Worm (Caenorhabditis elegans) whole organism, young adult: ENCODE results near the gene R13D11.4.
A peak's percentile ranks its signal among the peaks of the same experiment; 100 is the strongest.

Experiments used
- B0019.2 ChIP-seq: fragments of 200-800 bp; sonication (Bioruptor generic); conservative IDR thresholded peaks from 2 replicates; pipeline ENCODE4 v1.3.6; 2022; ENCODE audit warnings: missing genetic modification reagents, missing genetic modification characterization, missing compliant biosample characterization
- B0035.1 ChIP-seq: sonication (generic microtip); optimal IDR thresholded peaks from 2 replicates; lab custom pipeline; 2016; ENCODE audit warnings: missing genetic modification characterization, mild to moderate bottlenecking, missing compliant biosample characterization, missing genotype, missing genetic modification reagents
- B0336.3 ChIP-seq: fragments of 200-800 bp; sonication (Bioruptor generic); IDR thresholded peaks from 2 replicates; pipeline ENCODE4 v1.3.6; 2022; ENCODE audit warnings: missing genetic modification characterization, missing compliant biosample characterization
- D2030.7 ChIP-seq: fragments of 200-800 bp; sonication (Bioruptor generic); IDR thresholded peaks from 2 replicates; pipeline ENCODE4 v1.3.6; 2022; ENCODE audit warnings: missing genetic modification reagents, missing genetic modification characterization, missing compliant biosample characterization
- F33H1.4 ChIP-seq: fragments of 200-800 bp; sonication (Bioruptor generic); IDR thresholded peaks from 2 replicates; pipeline ENCODE4 v1.3.6; 2022; ENCODE audit warnings: missing genetic modification reagents, missing genetic modification characterization, missing compliant biosample characterization
- F52B5.7 ChIP-seq: sonication (generic microtip); optimal IDR thresholded peaks from 2 replicates; lab custom pipeline; 2016; ENCODE audit warnings: mild to moderate bottlenecking, missing genetic modification characterization, missing compliant biosample characterization
- K11D2.4 ChIP-seq: fragments of 200-800 bp; sonication (Bioruptor generic); IDR thresholded peaks from 2 replicates; pipeline ENCODE4 v1.3.6; 2022; ENCODE audit warnings: missing genetic modification reagents, missing genetic modification characterization, missing compliant biosample characterization
- ZK185.1 ChIP-seq: sonication (generic microtip); optimal IDR thresholded peaks from 2 replicates; lab custom pipeline; 2016; ENCODE audit warnings: mild to moderate bottlenecking, missing genetic modification characterization, missing compliant biosample characterization; ENCODE audit not compliant: poor library complexity, severe bottlenecking
- akir-1 ChIP-seq: fragments of 200-800 bp; sonication (Bioruptor generic); optimal IDR thresholded peaks from 2 replicates; lab custom pipeline; 2018; ENCODE audit warnings: mild to moderate bottlenecking, missing genetic modification characterization, moderate library complexity, missing compliant biosample characterization
- ama-1 ChIP-seq, 3 experiments: fragments of 150-350 bp in 1 of 3; sonication (generic microtip) in 2 of 3; optimal IDR thresholded peaks; 2 replicates each; lab custom pipeline; 2014 to 2018; ENCODE audit warnings: missing biosample characterization in 2 of 3, missing genetic modification characterization in 2 of 3, missing genetic modification reagents in 2 of 3
- bed-2 ChIP-seq: fragments of 200-800 bp; sonication (Bioruptor generic); IDR thresholded peaks from 2 replicates; pipeline ENCODE4 v1.3.6; 2022; ENCODE audit warnings: missing genetic modification reagents, missing genetic modification characterization, missing compliant biosample characterization
- cebp-1 ChIP-seq, 2 experiments: fragments of 200-800 bp in 1 of 2; sonication (Bioruptor generic) in 1 of 2; sonication (generic microtip) in 1 of 2; IDR thresholded peaks in 1 of 2; optimal IDR thresholded peaks in 1 of 2; 2 replicates each; pipeline versions ENCODE4 v1.3.6 to Lab custom; 2017 to 2022; ENCODE audit warnings: missing compliant biosample characterization in 2 of 2, missing genetic modification characterization in 2 of 2, mild to moderate bottlenecking in 1 of 2, missing genetic modification reagents in 1 of 2, moderate library complexity in 1 of 2
- ceh-100 ChIP-seq: fragments of 200-800 bp; sonication (Bioruptor generic); IDR thresholded peaks from 2 replicates; pipeline ENCODE4 v1.3.6; 2022; ENCODE audit warnings: missing genetic modification reagents, missing genetic modification characterization, missing compliant biosample characterization
- ceh-27 ChIP-seq: fragments of 200-800 bp; sonication (Bioruptor generic); optimal IDR thresholded peaks from 2 replicates; lab custom pipeline; 2018; ENCODE audit warnings: mild to moderate bottlenecking, missing genetic modification characterization, moderate library complexity, missing compliant biosample characterization
- ceh-91 ChIP-seq: fragments of 200-800 bp; sonication (Bioruptor generic); IDR thresholded peaks from 2 replicates; pipeline ENCODE4 v1.3.6; 2022; ENCODE audit warnings: missing genetic modification reagents, missing genetic modification characterization, missing compliant biosample characterization
- efl-1 ChIP-seq: fragments of 150-350 bp; optimal IDR thresholded peaks from 2 replicates; lab custom pipeline; 2014; ENCODE audit warnings: missing biosample characterization, missing genetic modification reagents, missing genetic modification characterization
- ekl-4 ChIP-seq: fragments of 200-800 bp; sonication (Bioruptor generic); IDR thresholded peaks from 2 replicates; pipeline ENCODE4 v1.3.6; 2022; ENCODE audit warnings: missing genetic modification reagents, missing genetic modification characterization, missing compliant biosample characterization
- fkh-3 ChIP-seq: sonication (generic microtip); optimal IDR thresholded peaks from 2 replicates; lab custom pipeline; 2016; ENCODE audit warnings: mild to moderate bottlenecking, missing genetic modification characterization, missing compliant biosample characterization
- hmg-1.2 ChIP-seq: fragments of 200-800 bp; sonication (Bioruptor generic); IDR thresholded peaks from 2 replicates; pipeline ENCODE4 v1.3.6; 2022; ENCODE audit warnings: missing genetic modification reagents, missing genetic modification characterization, missing compliant biosample characterization
- hmg-20 ChIP-seq: fragments of 200-800 bp; sonication (Bioruptor generic); IDR thresholded peaks from 2 replicates; pipeline ENCODE4 v1.3.6; 2022; ENCODE audit warnings: missing genetic modification reagents, missing genetic modification characterization, missing compliant biosample characterization
- hrde-1 ChIP-seq: sonication (generic microtip); optimal IDR thresholded peaks from 2 replicates; lab custom pipeline; 2016; ENCODE audit warnings: missing genetic modification characterization, mild to moderate bottlenecking, missing compliant biosample characterization, moderate library complexity, missing genotype, missing genetic modification reagents, borderline replicate concordance
- lin-26 ChIP-seq: fragments of 200-800 bp; sonication (Bioruptor generic); IDR thresholded peaks from 2 replicates; pipeline ENCODE4 v1.3.6; 2022; ENCODE audit warnings: missing genetic modification reagents, missing genetic modification characterization, missing compliant biosample characterization
- lin-54 ChIP-seq: fragments of 200-800 bp; sonication (Bioruptor generic); optimal IDR thresholded peaks from 2 replicates; lab custom pipeline; 2018; ENCODE audit warnings: mild to moderate bottlenecking, missing genetic modification characterization, missing compliant biosample characterization
- madf-10 ChIP-seq: sonication (generic microtip); optimal IDR thresholded peaks from 2 replicates; lab custom pipeline; 2016; ENCODE audit warnings: mild to moderate bottlenecking, missing genetic modification characterization, missing compliant biosample characterization
- madf-3 ChIP-seq: fragments of 200-800 bp; sonication (Bioruptor generic); IDR thresholded peaks from 2 replicates; pipeline ENCODE4 v1.3.6; 2022; ENCODE audit warnings: missing genetic modification reagents, missing genetic modification characterization, missing compliant biosample characterization
- madf-6 ChIP-seq: fragments of 200-800 bp; sonication (Bioruptor generic); IDR thresholded peaks from 2 replicates; pipeline ENCODE4 v1.3.6; 2022; ENCODE audit warnings: missing genetic modification reagents, missing genetic modification characterization, missing compliant biosample characterization
- madf-8 ChIP-seq: fragments of 200-800 bp; sonication (Bioruptor generic); conservative IDR thresholded peaks from 2 replicates; pipeline ENCODE4 v1.3.6; 2022; ENCODE audit warnings: missing genetic modification reagents, missing genetic modification characterization, missing compliant biosample characterization
- mel-28 ChIP-seq: sonication (generic microtip); optimal IDR thresholded peaks from 2 replicates; lab custom pipeline; 2016; ENCODE audit warnings: borderline replicate concordance, mild to moderate bottlenecking, missing genetic modification characterization, missing compliant biosample characterization
- nfyb-1 ChIP-seq: fragments of 200-800 bp; sonication (Bioruptor generic); IDR thresholded peaks from 2 replicates; pipeline ENCODE4 v1.3.6; 2022; ENCODE audit warnings: missing genetic modification reagents, missing genetic modification characterization, missing compliant biosample characterization
- nhr-120 ChIP-seq: fragments of 200-800 bp; sonication (Bioruptor generic); IDR thresholded peaks from 2 replicates; pipeline ENCODE4 v1.3.6; 2022; ENCODE audit warnings: missing genetic modification characterization, missing compliant biosample characterization
- pbrm-1 ChIP-seq: fragments of 200-800 bp; sonication (Bioruptor generic); IDR thresholded peaks from 2 replicates; pipeline ENCODE4 v1.3.6; 2022; ENCODE audit warnings: missing genetic modification reagents, missing genetic modification characterization, missing compliant biosample characterization
- rpc-1 ChIP-seq, 2 experiments: fragments of 150-350 bp in 1 of 2; sonication (generic microtip) in 1 of 2; optimal IDR thresholded peaks; 2 replicates each; lab custom pipeline; 2014 to 2018; ENCODE audit warnings: missing biosample characterization in 1 of 2, missing genetic modification characterization in 1 of 2, missing genetic modification reagents in 1 of 2, missing genotype in 1 of 2
- sdz-38 ChIP-seq: sonication (generic microtip); optimal IDR thresholded peaks from 2 replicates; lab custom pipeline; 2016; ENCODE audit warnings: missing genotype, missing genetic modification characterization, missing compliant biosample characterization
- sea-2 ChIP-seq: fragments of 200-800 bp; sonication (Bioruptor generic); IDR thresholded peaks from 2 replicates; pipeline ENCODE4 v1.3.6; 2022; ENCODE audit warnings: missing genetic modification characterization, missing compliant biosample characterization
- snpc-1.1 ChIP-seq: sonication (generic microtip); optimal IDR thresholded peaks from 2 replicates; lab custom pipeline; 2017; ENCODE audit warnings: missing genetic modification characterization, mild to moderate bottlenecking, missing compliant biosample characterization, antibody characterized with exemption, moderate library complexity, missing genotype, missing genetic modification reagents; ENCODE audit not compliant: insufficient read depth
- snpc-1.3 ChIP-seq: sonication (generic microtip); optimal IDR thresholded peaks from 2 replicates; lab custom pipeline; 2017; ENCODE audit warnings: missing genetic modification characterization, mild to moderate bottlenecking, missing compliant biosample characterization, antibody characterized with exemption, moderate library complexity, missing genotype, missing genetic modification reagents; ENCODE audit not compliant: insufficient read depth
- zfh-2 ChIP-seq: fragments of 200-800 bp; sonication (Bioruptor generic); conservative IDR thresholded peaks from 2 replicates; pipeline ENCODE4 v1.3.6; 2022; ENCODE audit warnings: missing genetic modification reagents, missing genetic modification characterization, missing compliant biosample characterization
- ztf-28 ChIP-seq: fragments of 200-800 bp; sonication (Bioruptor generic); IDR thresholded peaks from 2 replicates; pipeline ENCODE4 v1.3.6; 2022; ENCODE audit warnings: missing genetic modification reagents, missing genetic modification characterization, missing compliant biosample characterization
- ztf-6 ChIP-seq: fragments of 200-800 bp; sonication (Bioruptor generic); IDR thresholded peaks from 2 replicates; pipeline ENCODE4 v1.3.6; 2022; ENCODE audit warnings: missing genetic modification reagents, missing genetic modification characterization, missing compliant biosample characterization

R13D11.4 gene

DNA sequence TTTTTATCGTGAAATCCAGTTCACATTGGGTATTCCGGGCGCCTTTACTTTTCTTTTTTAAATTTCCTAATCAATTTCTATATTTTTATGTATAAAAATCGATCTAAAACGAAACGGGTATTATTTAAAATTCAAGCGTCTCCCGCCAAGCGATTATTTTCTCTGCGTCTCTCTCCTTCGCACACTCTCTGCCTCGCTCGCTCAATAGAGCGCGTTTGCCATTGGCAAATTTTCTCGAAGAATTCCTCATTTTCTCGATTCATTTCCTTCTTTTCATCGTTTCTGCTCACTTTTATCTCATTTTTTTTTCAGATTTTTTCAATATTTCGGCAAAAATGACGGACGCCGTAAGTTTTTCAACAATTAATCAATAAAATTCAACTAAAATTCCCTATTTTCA is 37.4 kb upstream of the R13D11.4 start, which contains the start of gene sti-1 (continued):
- TF ChIP-seq cebp-1 (GFP tag; IDR thresholded peaks at IDR 0.05; lab: Robert Waterston, UW) (no peak), cebp-1 (tag; optimal IDR thresholded peaks at IDR 0.05; lab: Kevin White, UChicago) (peak; percentile 59), ztf-6 (GFP tag; lab: Robert Waterston, UW) (no peak), B0019.2 (GFP tag; lab: Robert Waterston, UW) (no peak), ekl-4 (GFP tag; lab: Robert Waterston, UW) (peak; percentile 67; the same call in 1 of the 2 replicates), ZK185.1 (peak; percentile 7), madf-3 (GFP tag; lab: Robert Waterston, UW) (peak; percentile 70; the same call in 1 of the 2 replicates), madf-6 (GFP tag; lab: Robert Waterston, UW) (peak; percentile 72), ceh-100 (GFP tag; lab: Robert Waterston, UW) (no peak), madf-10 (tag; lab: Kevin White, UChicago) (no peak), ceh-27 (GFP tag; lab: Kevin White, UChicago) (peak; percentile 47), madf-8 (GFP tag; lab: Robert Waterston, UW) (peak; percentile 34), nfyb-1 (peak; percentile 44; the same call in 1 of the 2 replicates), hmg-1.2 (GFP tag; lab: Robert Waterston, UW) (peak; percentile 99), ceh-91 (peak; percentile 47), F52B5.7 (tag; lab: Kevin White, UChicago) (no peak), fkh-3 (no peak), bed-2 (no peak), B0035.1 (tag; lab: Kevin White, UChicago) (no peak), D2030.7 (GFP tag; lab: Robert Waterston, UW) (peak; percentile 85), F33H1.4 (GFP tag; lab: Robert Waterston, UW) (peak; percentile 28; the same call in 1 of the 2 replicates), efl-1 (GFP tag; lab: Kevin White, UChicago) (peak; percentile 92), pbrm-1 (GFP tag; lab: Robert Waterston, UW) (peak; percentile 84), rpc-1 (optimal IDR thresholded peaks at IDR 0.05; lab: Kevin White, UChicago) (peak; percentile 42), rpc-1 (tag; optimal IDR thresholded peaks at IDR 0.05; lab: Kevin White, UChicago) (no peak), hrde-1 (tag; lab: Kevin White, UChicago) (no peak), snpc-1.3 (tag; lab: Kevin White, UChicago) (peak; percentile 36), sea-2 (GFP tag; lab: Robert Waterston, UW) (no peak), ama-1 (optimal IDR thresholded peaks at IDR 0.05; lab: Kevin White, UChicago) (no peak), ama-1 (GFP tag; optimal IDR thresholded peaks at IDR 0.05; lab: Kevin White, UChicago) (no peak), mel-28 (no peak), lin-54 (GFP tag; lab: Kevin White, UChicago) (peak; percentile 94), sdz-38 (tag; lab: Kevin White, UChicago) (no peak), hmg-20 (0 out of 2 replicates have a peak, but pooled peaks have one; percentile 7), nhr-120 (GFP tag; lab: Robert Waterston, UW) (no peak), akir-1 (GFP tag; lab: Kevin White, UChicago) (no peak), lin-26 (GFP tag; lab: Robert Waterston, UW) (no peak), B0336.3 (GFP tag; lab: Robert Waterston, UW) (peak; percentile 67), K11D2.4 (GFP tag; lab: Robert Waterston, UW) (no peak)

DNA sequence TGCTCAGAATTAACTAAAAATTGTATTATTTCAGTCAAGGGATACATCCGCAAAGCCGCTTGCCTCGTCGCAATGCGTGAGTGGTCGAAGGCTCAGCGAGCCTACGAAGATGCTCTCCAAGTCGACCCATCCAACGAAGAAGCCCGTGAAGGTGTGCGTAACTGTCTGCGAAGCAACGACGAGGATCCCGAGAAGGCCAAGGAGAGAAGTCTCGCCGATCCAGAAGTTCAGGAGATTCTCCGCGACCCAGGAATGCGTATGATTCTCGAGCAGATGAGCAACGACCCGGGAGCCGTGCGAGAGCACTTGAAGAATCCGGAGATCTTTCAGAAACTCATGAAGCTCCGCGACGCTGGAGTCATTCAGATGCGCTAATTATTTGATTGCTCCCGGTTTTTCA is 36.3 kb upstream of the R13D11.4 start:
- TF ChIP-seq snpc-1.1 (no peak), rpc-1 (optimal IDR thresholded peaks at IDR 0.05; lab: Kevin White, UChicago) (no peak), rpc-1 (tag; optimal IDR thresholded peaks at IDR 0.05; lab: Kevin White, UChicago) (no peak), ztf-28 (GFP tag; lab: Robert Waterston, UW) (no peak), zfh-2 (peak; percentile 60)
